Fruit fly (Drosophila melanogaster) whole organism: ENCODE data around the gene Ass.

Source experiments
- CG8478 ChIP-seq: fragments of >200 bp; optimal IDR thresholded peaks from 2 replicates; lab custom pipeline; 2018; ENCODE audit warnings: inconsistent platforms
- Dll ChIP-seq: fragments of >200 bp; optimal IDR thresholded peaks from 2 replicates; lab custom pipeline; 2017
- usp ChIP-seq: fragments of >200 bp; optimal IDR thresholded peaks from 2 replicates; lab custom pipeline; 2017; ENCODE audit warnings: missing biosample characterization, missing genetic modification characterization, mixed read lengths

dm6 chr3R:6657278-6658246, 13.3 kb upstream of the Ass start, which contains the start of the genes CG1307 and twr:
- TF ChIP-seq CG8478 (lab: Kevin White, UChicago) (no peak), usp (GFP tag; lab: Kevin White, UChicago) (no peak), Dll (lab: Kevin White, UChicago) (no peak)
